Fruit fly (Drosophila melanogaster) whole organism, embryonic: ENCODE results near the gene Tim9b.
A peak's percentile ranks its signal among the peaks of the same experiment; 100 is the strongest.

Experiments used
- BEAF-32 ChIP-seq: fragments of 200-800 bp; sonication (Bioruptor generic); optimal IDR thresholded peaks from 3 replicates; lab custom pipeline; 2017; ENCODE audit warnings: missing biosample characterization, missing genetic modification characterization, mild to moderate bottlenecking, moderate library complexity, missing genetic modification reagents
- Bgb ChIP-seq: fragments of 200-800 bp; sonication (Bioruptor generic); IDR thresholded peaks from 2 replicates; pipeline ENCODE4 v1.3.6; 2022; ENCODE audit warnings: missing biosample characterization, missing genetic modification characterization; ENCODE audit not compliant: partially characterized antibody
- CG11247 ChIP-seq: fragments of 200-800 bp; sonication (Bioruptor generic); IDR thresholded peaks from 2 replicates; pipeline ENCODE4 v1.3.6; 2022; ENCODE audit warnings: missing biosample characterization, missing genetic modification characterization
- CG13287 ChIP-seq: fragments of 200-800 bp; sonication (Bioruptor generic); IDR thresholded peaks from 2 replicates; pipeline ENCODE4 v1.3.6; 2022; ENCODE audit warnings: missing biosample characterization, missing genetic modification characterization; ENCODE audit not compliant: partially characterized antibody
- CG13624 ChIP-seq: fragments of 200-800 bp; sonication (Bioruptor generic); optimal IDR thresholded peaks from 2 replicates; lab custom pipeline; 2016; ENCODE audit warnings: missing biosample characterization, missing genetic modification characterization
- CG16813 ChIP-seq: fragments of 200-800 bp; sonication (Bioruptor generic); IDR thresholded peaks from 3 replicates; pipeline ENCODE4 v1.3.6; 2022; ENCODE audit warnings: missing biosample characterization, missing genetic modification characterization; ENCODE audit not compliant: partially characterized antibody
- CG18011 ChIP-seq: fragments of 200-800 bp; sonication (Bioruptor generic); optimal IDR thresholded peaks from 2 replicates; lab custom pipeline; 2017; ENCODE audit warnings: missing biosample characterization, missing genetic modification characterization, mild to moderate bottlenecking, moderate library complexity, missing genotype
- CG2116 ChIP-seq: fragments of 200-800 bp; sonication (Bioruptor generic); optimal IDR thresholded peaks from 3 replicates; lab custom pipeline; 2018; ENCODE audit warnings: missing biosample characterization, mild to moderate bottlenecking, missing genetic modification characterization
- CG2129 ChIP-seq: fragments of 200-800 bp; sonication (Bioruptor generic); IDR thresholded peaks from 2 replicates; pipeline ENCODE4 v1.3.6; 2022; ENCODE audit warnings: missing biosample characterization, missing genetic modification characterization; ENCODE audit not compliant: partially characterized antibody
- CG34224 ChIP-seq: fragments of 200-800 bp; sonication (Bioruptor generic); IDR thresholded peaks from 3 replicates; pipeline ENCODE4 v1.3.6; 2022; ENCODE audit warnings: missing biosample characterization, missing genetic modification characterization; ENCODE audit not compliant: partially characterized antibody
- CG4328 ChIP-seq: fragments of 200-800 bp; sonication (Bioruptor generic); optimal IDR thresholded peaks from 3 replicates; lab custom pipeline; 2017; ENCODE audit warnings: missing biosample characterization, missing genetic modification reagents, missing genetic modification characterization
- CG6791 ChIP-seq: fragments of 200-800 bp; sonication (Bioruptor generic); IDR thresholded peaks from 3 replicates; pipeline ENCODE4 v1.3.6; 2022; ENCODE audit warnings: missing biosample characterization, missing genetic modification characterization; ENCODE audit not compliant: partially characterized antibody
- CG7963 ChIP-seq: fragments of 200-800 bp; sonication (Bioruptor generic); IDR thresholded peaks from 3 replicates; pipeline ENCODE4 v1.3.6; 2022; ENCODE audit warnings: missing biosample characterization, missing genetic modification characterization; ENCODE audit not compliant: partially characterized antibody
- Dll ChIP-seq: fragments of 200-800 bp; sonication (Bioruptor generic); IDR thresholded peaks from 4 replicates; pipeline ENCODE4 v1.3.6; 2022; ENCODE audit warnings: missing biosample characterization, missing genetic modification characterization; ENCODE audit not compliant: partially characterized antibody
- Dp ChIP-seq: fragments of 200-800 bp; sonication (Bioruptor generic); optimal IDR thresholded peaks from 2 replicates; lab custom pipeline; 2018; ENCODE audit warnings: missing biosample characterization, mild to moderate bottlenecking, missing genetic modification characterization, moderate library complexity
- Dref ChIP-seq: fragments of 200-800 bp; sonication (Bioruptor generic); IDR thresholded peaks from 2 replicates; pipeline ENCODE4 v1.3.6; 2022; ENCODE audit warnings: missing biosample characterization, missing genetic modification characterization
- E2f2 ChIP-seq: fragments of 200-800 bp; sonication (Bioruptor generic); IDR thresholded peaks from 2 replicates; pipeline ENCODE4 v1.3.6; 2022; ENCODE audit warnings: missing biosample characterization, missing genetic modification characterization
- HLH4C ChIP-seq: fragments of 200-800 bp; sonication (Bioruptor generic); IDR thresholded peaks from 3 replicates; pipeline ENCODE4 v1.3.6; 2022; ENCODE audit warnings: missing biosample characterization, missing genetic modification characterization; ENCODE audit not compliant: partially characterized antibody
- MBD-R2 ChIP-seq: fragments of 200-800 bp; sonication (Bioruptor generic); IDR thresholded peaks from 2 replicates; pipeline ENCODE4 v1.3.6; 2022; ENCODE audit warnings: missing biosample characterization, missing genetic modification characterization
- MESR4 ChIP-seq: fragments of 200-800 bp; sonication (Bioruptor generic); optimal IDR thresholded peaks from 2 replicates; lab custom pipeline; 2018; ENCODE audit warnings: missing biosample characterization, mild to moderate bottlenecking, missing genetic modification characterization, moderate library complexity
- Med ChIP-seq: fragments of 200-800 bp; sonication (Bioruptor generic); peaks from one replicate; lab custom pipeline; 2016; ENCODE audit warnings: missing biosample characterization, missing genetic modification characterization, mild to moderate bottlenecking, inconsistent platforms, moderate library complexity
- Opbp ChIP-seq: fragments of 200-800 bp; sonication (Bioruptor generic); IDR thresholded peaks from 3 replicates; pipeline ENCODE4 v1.3.6; 2022; ENCODE audit warnings: missing biosample characterization, missing genetic modification characterization; ENCODE audit not compliant: partially characterized antibody
- Pdp1 ChIP-seq, 2 experiments: fragments of 200-800 bp; sonication (Bioruptor generic); optimal IDR thresholded peaks; 3 replicates each; lab custom pipeline; 2016; ENCODE audit warnings: missing biosample characterization in 2 of 2, missing genetic modification characterization in 2 of 2, mild to moderate bottlenecking in 1 of 2, moderate library complexity in 1 of 2
- Scr ChIP-seq: fragments of 200-800 bp; sonication (Bioruptor generic); IDR thresholded peaks from 2 replicates; pipeline ENCODE4 v1.3.6; 2022; ENCODE audit warnings: missing biosample characterization, missing genetic modification characterization; ENCODE audit not compliant: partially characterized antibody
- Sry-δ ChIP-seq: fragments of 200-800 bp; sonication (Bioruptor generic); optimal IDR thresholded peaks from 2 replicates; lab custom pipeline; 2016; ENCODE audit warnings: missing biosample characterization, missing genetic modification characterization
- amos ChIP-seq: fragments of 200-800 bp; sonication (Bioruptor generic); IDR thresholded peaks from 2 replicates; pipeline ENCODE4 v1.3.6; 2022; ENCODE audit warnings: missing biosample characterization, missing genetic modification characterization; ENCODE audit not compliant: partially characterized antibody
- ato ChIP-seq: fragments of 200-800 bp; sonication (Bioruptor generic); IDR thresholded peaks from 2 replicates; pipeline ENCODE4 v1.3.6; 2022; ENCODE audit warnings: missing biosample characterization, missing genetic modification characterization; ENCODE audit not compliant: partially characterized antibody
- bbx ChIP-seq: fragments of 200-800 bp; sonication (Bioruptor generic); IDR thresholded peaks from 2 replicates; pipeline ENCODE4 v1.3.6; 2022; ENCODE audit warnings: missing biosample characterization, missing genetic modification characterization; ENCODE audit not compliant: partially characterized antibody
- bcd ChIP-seq: fragments of 200-800 bp; sonication (Bioruptor generic); optimal IDR thresholded peaks from 2 replicates; lab custom pipeline; 2017; ENCODE audit warnings: missing biosample characterization, mild to moderate bottlenecking, missing genetic modification characterization
- crp ChIP-seq, 2 experiments: fragments of 200-800 bp; sonication (Bioruptor generic); optimal IDR thresholded peaks; 2 replicates in 1 of 2; 3 replicates in 1 of 2; lab custom pipeline; 2017; ENCODE audit warnings: missing biosample characterization in 2 of 2, missing genetic modification characterization in 2 of 2, mild to moderate bottlenecking in 1 of 2, moderate library complexity in 1 of 2
- disco-r ChIP-seq: fragments of 200-800 bp; sonication (Bioruptor generic); optimal IDR thresholded peaks from 2 replicates; lab custom pipeline; 2016; ENCODE audit warnings: missing biosample characterization, missing genetic modification characterization
- en ChIP-seq: fragments of 200-800 bp; sonication (Bioruptor generic); optimal IDR thresholded peaks from 2 replicates; lab custom pipeline; 2016; ENCODE audit warnings: missing biosample characterization, missing genetic modification characterization
- hb ChIP-seq: fragments of 200-800 bp; sonication (Bioruptor generic); IDR thresholded peaks from 3 replicates; pipeline ENCODE4 v1.3.6; 2022; ENCODE audit warnings: missing biosample characterization, missing genetic modification characterization; ENCODE audit not compliant: partially characterized antibody
- hbn ChIP-seq: fragments of 200-800 bp; sonication (Bioruptor generic); IDR thresholded peaks from 2 replicates; pipeline ENCODE4 v1.3.6; 2022; ENCODE audit warnings: missing biosample characterization, missing genetic modification characterization; ENCODE audit not compliant: partially characterized antibody
- nerfin-2 ChIP-seq: fragments of 200-800 bp; sonication (Bioruptor generic); IDR thresholded peaks from 2 replicates; pipeline ENCODE4 v1.3.6; 2022; ENCODE audit warnings: missing biosample characterization, missing genetic modification characterization; ENCODE audit not compliant: partially characterized antibody
- pfk ChIP-seq: fragments of 200-800 bp; sonication (Bioruptor generic); optimal IDR thresholded peaks from 2 replicates; lab custom pipeline; 2018; ENCODE audit warnings: missing biosample characterization, mild to moderate bottlenecking, missing genetic modification characterization, moderate library complexity
- pzg ChIP-seq: fragments of 200-800 bp; sonication (Bioruptor generic); optimal IDR thresholded peaks from 3 replicates; lab custom pipeline; 2018; ENCODE audit warnings: missing biosample characterization, mild to moderate bottlenecking, missing genetic modification characterization, moderate library complexity
- ranshi ChIP-seq: fragments of 200-800 bp; sonication (Bioruptor generic); IDR thresholded peaks from 2 replicates; pipeline ENCODE4 v1.3.6; 2022; ENCODE audit warnings: missing biosample characterization, missing genetic modification characterization
- sna ChIP-seq: fragments of 200-800 bp; sonication (Bioruptor generic); IDR thresholded peaks from 2 replicates; pipeline ENCODE4 v1.3.6; 2022; ENCODE audit warnings: missing biosample characterization, missing genetic modification characterization; ENCODE audit not compliant: partially characterized antibody
- sr ChIP-seq: fragments of 200-800 bp; sonication (Bioruptor generic); IDR thresholded peaks from 3 replicates; pipeline ENCODE4 v1.3.6; 2022; ENCODE audit warnings: missing biosample characterization, missing genetic modification characterization
- tna ChIP-seq: fragments of 200-800 bp; sonication (Bioruptor generic); IDR thresholded peaks from 2 replicates; pipeline ENCODE4 v1.3.6; 2022; ENCODE audit warnings: missing biosample characterization, missing genetic modification characterization; ENCODE audit not compliant: partially characterized antibody
- unc-4 ChIP-seq: fragments of 200-800 bp; sonication (Bioruptor generic); IDR thresholded peaks from 2 replicates; pipeline ENCODE4 v1.3.6; 2022; ENCODE audit warnings: missing biosample characterization, missing genetic modification characterization; ENCODE audit not compliant: partially characterized antibody
- zen2 ChIP-seq: fragments of 200-800 bp; sonication (Bioruptor generic); IDR thresholded peaks from 3 replicates; pipeline ENCODE4 v1.3.6; 2022; ENCODE audit warnings: missing biosample characterization, missing genetic modification characterization; ENCODE audit not compliant: partially characterized antibody

The Tim9b gene

DNA sequence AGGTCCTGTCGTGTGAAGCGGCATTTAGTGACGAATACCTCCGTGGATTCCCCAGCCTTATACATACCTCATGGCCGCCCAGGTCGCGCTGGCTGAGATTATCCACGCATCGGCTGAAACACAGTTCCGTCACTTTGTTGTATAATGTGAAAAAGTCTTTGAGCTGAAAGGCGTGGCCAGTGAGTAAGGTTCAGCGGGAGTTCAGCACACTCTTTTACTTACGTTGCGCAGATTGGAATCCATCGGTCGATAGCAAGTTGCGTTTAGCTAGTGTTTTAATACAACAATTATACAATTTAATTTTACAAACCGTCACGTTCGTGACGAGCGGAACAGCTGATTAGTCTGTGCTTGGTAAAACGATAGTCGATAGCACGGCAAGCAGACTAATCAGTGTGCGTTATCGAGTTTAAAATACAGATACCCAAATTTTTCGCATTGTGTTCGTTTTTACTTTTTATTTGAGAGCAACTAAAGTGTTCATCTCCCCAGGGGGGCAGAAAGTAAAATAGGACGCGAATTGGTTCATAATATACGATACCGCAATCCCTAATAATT is at the start of gene Tim9b, which contains the start of gene Pstk:
Tim9b (minus strand) TSS at position 355 of the 558 bp plus-strand sequence.
Pstk (minus strand) TSS at position 355 of the 558 bp plus-strand sequence.
- TF ChIP-seq Opbp (GFP tag; lab: Robert Waterston, UW) (peak; percentile 59; the same call in 2 of the 3 replicates), hbn (GFP tag; lab: Robert Waterston, UW) (peak; percentile 49), disco-r (GFP tag; lab: Kevin White, UChicago) (no peak), unc-4 (peak; percentile 46; the same call in 1 of the 2 replicates), Dp (GFP tag; lab: Kevin White, UChicago) (peak; percentile 77), MESR4 (peak; percentile 46), en (GFP tag; lab: Kevin White, UChicago) (no peak), CG4328 (GFP tag; lab: Kevin White, UChicago) (no peak), tna (peak; percentile 68), CG13287 (peak; percentile 67), bbx (GFP tag; lab: Robert Waterston, UW) (peak; percentile 73), ato (peak; percentile 21; the same call in 1 of the 2 replicates), Dll (GFP tag; lab: Robert Waterston, UW) (peak; percentile 49; the same call in 3 of the 4 replicates), CG16813 (peak; percentile 45; the same call in 1 of the 3 replicates), Bgb (peak; percentile 47), CG7963 (GFP tag; lab: Robert Waterston, UW) (peak; percentile 69), CG6791 (GFP tag; lab: Robert Waterston, UW) (peak; percentile 77), CG2116 (peak; percentile 89), Dref (peak; percentile 71), amos (GFP tag; lab: Robert Waterston, UW) (peak; percentile 48; the same call in 1 of the 2 replicates), CG2129 (GFP tag; lab: Robert Waterston, UW) (0 out of 2 replicates have a peak, but pooled peaks have one; percentile 15), sr (no peak), crp (GFP tag; optimal IDR thresholded peaks at IDR 0.05; lab: Kevin White, UChicago) (peak; percentile 17 to 85), BEAF-32 (peak; percentile 55), Scr (GFP tag; lab: Robert Waterston, UW) (peak; percentile 64), pfk (GFP tag; lab: Kevin White, UChicago) (peak; percentile 28), Pdp1 (GFP tag; optimal IDR thresholded peaks at IDR 0.05; lab: Kevin White, UChicago) (peak in 1 of 2 experiments; percentile 93), CG18011 (GFP tag; lab: Kevin White, UChicago) (no peak), CG34224 (GFP tag; lab: Robert Waterston, UW) (peak; percentile 62), nerfin-2 (GFP tag; lab: Robert Waterston, UW) (peak; percentile 29; the same call in 1 of the 2 replicates), zen2 (peak; percentile 45; the same call in 2 of the 3 replicates), Sry-δ (GFP tag; lab: Kevin White, UChicago) (peak; percentile 21), CG13624 (GFP tag; lab: Kevin White, UChicago) (no peak), pzg (GFP tag; lab: Kevin White, UChicago) (peak; percentile 38), MBD-R2 (GFP tag; lab: Robert Waterston, UW) (peak; percentile 54), Med (no peak), sna (GFP tag; lab: Robert Waterston, UW) (0 out of 2 replicates have a peak, but pooled peaks have one; percentile 46), HLH4C (GFP tag; lab: Robert Waterston, UW) (peak; percentile 66), bcd (GFP tag; lab: Kevin White, UChicago) (no peak), E2f2 (GFP tag; lab: Robert Waterston, UW) (peak; percentile 84), hb (GFP tag; lab: Robert Waterston, UW) (peak; percentile 58; the same call in 2 of the 3 replicates), ranshi (GFP tag; lab: Robert Waterston, UW) (no peak), CG11247 (GFP tag; lab: Robert Waterston, UW) (no peak)
